Fruit fly (Drosophila melanogaster): Measurements from ENCODE around the gene for.

for gene

dm6 chr2L:3624784-3625183 is 32.0 kb downstream of the for start (continued):
- TF ChIP-seq CG8924 (tag; optimal IDR thresholded peaks at IDR 0.05): no peak
- TF ChIP-seq repo (GFP tag; optimal IDR thresholded peaks at IDR 0.05): no peak
- no peak for TF ChIP-seq bab2 (GFP tag; optimal IDR thresholded peaks at IDR 0.05)
- TF ChIP-seq CG14710 (tag; optimal IDR thresholded peaks at IDR 0.05): peak; percentile 28
- TF ChIP-seq CG8765 (GFP tag; IDR thresholded peaks at IDR 0.05): no peak
- no peak for TF ChIP-seq Max (GFP tag; optimal IDR thresholded peaks at IDR 0.05)
- peak; percentile 15 for TF ChIP-seq CG17359 (tag; optimal IDR thresholded peaks at IDR 0.05)
- no peak for TF ChIP-seq HLH54F (GFP tag; optimal IDR thresholded peaks at IDR 0.05)
- peak; percentile 68 for TF ChIP-seq grn (GFP tag; optimal IDR thresholded peaks at IDR 0.05)
- TF ChIP-seq dmrt11E (tag; optimal IDR thresholded peaks at IDR 0.05): no peak
- no peak for TF ChIP-seq TFAM (GFP tag; optimal IDR thresholded peaks at IDR 0.05)
- TF ChIP-seq lmd (GFP tag; IDR thresholded peaks at IDR 0.05): no peak
- TF ChIP-seq cwo (GFP tag; optimal IDR thresholded peaks at IDR 0.05): no peak
- TF ChIP-seq Blimp-1 (GFP tag; optimal IDR thresholded peaks at IDR 0.05): no peak
- TF ChIP-seq ap (GFP tag; IDR thresholded peaks at IDR 0.05): no peak
- TF ChIP-seq bsh (GFP tag; optimal IDR thresholded peaks at IDR 0.05): peak in 1 of 2 experiments; percentile 4
- TF ChIP-seq CG1024 (GFP tag; IDR thresholded peaks at IDR 0.05): no peak
- no peak for TF ChIP-seq Six4 (GFP tag; optimal IDR thresholded peaks at IDR 0.05)
- peak; percentile 37 for TF ChIP-seq CG1603 (tag; optimal IDR thresholded peaks at IDR 0.05)
- TF ChIP-seq Eip74EF (GFP tag; optimal IDR thresholded peaks at IDR 0.05): no peak
- TF ChIP-seq CG42726 (GFP tag; IDR thresholded peaks at IDR 0.05; ENCODE audit: partially characterized antibody): no peak
- no peak for TF ChIP-seq Bdp1 (GFP tag; optimal IDR thresholded peaks at IDR 0.05)
- TF ChIP-seq chm (GFP tag; IDR thresholded peaks at IDR 0.05): no peak
- no peak for TF ChIP-seq Antp (GFP tag; optimal IDR thresholded peaks at IDR 0.05)
- TF ChIP-seq slbo (GFP tag; IDR thresholded peaks at IDR 0.05): 0 out of 2 replicates have a peak, but pooled peaks have one; percentile 10
- no peak for TF ChIP-seq onecut (GFP tag; IDR thresholded peaks at IDR 0.05)
- no peak for TF ChIP-seq CG10274 (GFP tag; optimal IDR thresholded peaks at IDR 0.05)
- TF ChIP-seq Hr3 (GFP tag; optimal IDR thresholded peaks at IDR 0.05): peak; percentile 17
- TF ChIP-seq CG18262 (tag; optimal IDR thresholded peaks at IDR 0.05): peak; percentile 30
- no peak for TF ChIP-seq tna (GFP tag; IDR thresholded peaks at IDR 0.05; ENCODE audit: partially characterized antibody)
- TF ChIP-seq dimm (GFP tag; IDR thresholded peaks at IDR 0.05): no peak
- TF ChIP-seq lilli (GFP tag; optimal IDR thresholded peaks at IDR 0.05): peak; percentile 8
- no peak for TF ChIP-seq B-H1 (GFP tag; IDR thresholded peaks at IDR 0.05)
- TF ChIP-seq CG13296 (GFP tag; optimal IDR thresholded peaks at IDR 0.05): no peak
- TF ChIP-seq CG10267 (tag; optimal IDR thresholded peaks at IDR 0.05): no peak
- peak; percentile 32 for TF ChIP-seq CG1529 (GFP tag; optimal IDR thresholded peaks at IDR 0.05)
- TF ChIP-seq H2.0 (GFP tag; IDR thresholded peaks at IDR 0.05): no peak
- TF ChIP-seq zfh1 (GFP tag; IDR thresholded peaks at IDR 0.05): peak; percentile 59; the same call in 1 of the 3 replicates
- peak; percentile 38 for TF ChIP-seq Sox102F (GFP tag; optimal IDR thresholded peaks at IDR 0.05)
- TF ChIP-seq z (GFP tag; IDR thresholded peaks at IDR 0.05): no peak
- no peak for TF ChIP-seq CG11085 (GFP tag; IDR thresholded peaks at IDR 0.05)
- TF ChIP-seq exex (tag; optimal IDR thresholded peaks at IDR 0.05): no peak

- TF ChIP-seq sens (GFP tag): peak; percentile 22
- no peak for TF ChIP-seq CG18619 (GFP tag; optimal IDR thresholded peaks at IDR 0.05)
- no peak for TF ChIP-seq NC2α (GFP tag; optimal IDR thresholded peaks at IDR 0.05)
- no peak for TF ChIP-seq CG17612 (GFP tag; IDR thresholded peaks at IDR 0.05)
- TF ChIP-seq Kr (GFP tag; optimal IDR thresholded peaks at IDR 0.05): no peak
- TF ChIP-seq Usf (GFP tag; optimal IDR thresholded peaks at IDR 0.05): no peak
- no peak for TF ChIP-seq CG31365 (tag; optimal IDR thresholded peaks at IDR 0.05)
These were observed 35.1 kb downstream of the for start, which contains the start of gene CG15418 for dm6 chr2L:3621604-3622003. TSS of gene CG15418 (minus strand) at chr2L:3621704.
